Worm (Caenorhabditis elegans): ENCODE data around the gene str-20.
A peak's percentile ranks its signal among the peaks of the same experiment; 100 is the strongest.

The str-20 gene

DNA sequence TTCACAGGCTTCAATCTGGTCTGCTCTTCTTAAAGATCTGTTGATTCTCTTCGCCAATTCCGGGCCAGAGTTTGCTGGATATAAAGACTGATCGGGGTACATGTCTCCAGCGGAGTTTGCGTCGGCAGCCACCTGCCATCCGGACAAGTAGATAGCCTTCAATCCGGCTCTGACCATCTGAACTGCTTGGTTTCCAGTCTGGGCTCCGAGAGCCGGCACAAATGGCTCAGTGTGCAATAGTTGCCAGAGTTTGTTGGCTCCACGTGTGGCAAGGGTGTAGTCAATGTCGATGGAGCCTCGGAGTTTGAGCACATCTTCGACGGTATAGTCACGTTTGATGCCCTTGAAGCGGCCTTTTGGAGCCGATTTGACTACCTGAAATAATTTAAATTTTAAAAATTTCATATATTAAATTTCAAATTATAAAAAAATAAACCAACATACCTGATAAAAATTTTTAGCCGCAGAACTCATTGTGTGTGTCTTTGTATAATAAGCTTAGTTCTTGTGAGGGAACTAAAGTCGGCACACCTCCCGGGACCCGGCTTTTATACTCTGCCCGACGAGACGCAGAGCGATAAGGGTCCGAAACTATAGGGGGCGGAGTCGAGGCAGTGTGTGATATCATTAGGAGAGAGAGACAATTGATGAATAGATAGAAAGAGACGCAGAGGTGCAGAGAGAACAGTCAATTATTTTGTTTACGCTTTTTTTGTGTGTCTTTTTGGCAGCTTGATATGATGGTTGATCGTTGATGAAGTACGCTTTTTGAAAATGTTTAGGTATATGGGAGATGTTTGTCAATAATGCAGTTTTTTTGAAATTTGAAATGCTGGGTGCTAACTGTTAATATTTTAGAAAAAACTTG lies 28.6 kb upstream of the str-20 start, which contains the start of the genes icl-1 and srh-2 (continued):
- TF ChIP-seq pag-3 (tag; optimal IDR thresholded peaks at IDR 0.05; ENCODE audit: borderline replicate concordance, insufficient read depth) (peak; percentile 41), tbx-2 (tag; optimal IDR thresholded peaks at IDR 0.05) (peak; percentile 73), lsy-2 (tag; optimal IDR thresholded peaks at IDR 0.05) (peak; percentile 31 to 55), aha-1 (tag; optimal IDR thresholded peaks at IDR 0.05) (no peak), nhr-71 (tag; optimal IDR thresholded peaks at IDR 0.05) (peak; percentile 95), sptf-1 (tag; optimal IDR thresholded peaks at IDR 0.05) (no peak), zip-4 (GFP tag; optimal IDR thresholded peaks at IDR 0.05) (peak; percentile 51), unc-30 (tag; optimal IDR thresholded peaks at IDR 0.05) (no peak), mep-1 (tag; optimal IDR thresholded peaks at IDR 0.05) (peak; percentile 59), unc-98 (GFP tag; IDR thresholded peaks at IDR 0.05) (no peak), unc-62 (GFP tag; optimal IDR thresholded peaks at IDR 0.05) (no peak), fkh-4 (tag; optimal IDR thresholded peaks at IDR 0.05; ENCODE audit: borderline replicate concordance) (no peak), ztf-11 (tag; optimal IDR thresholded peaks at IDR 0.05) (peak in 1 of 2 experiments; percentile 27), alr-1 (tag; optimal IDR thresholded peaks at IDR 0.05; ENCODE audit: borderline replicate concordance) (no peak), lir-3 (tag; optimal IDR thresholded peaks at IDR 0.05; ENCODE audit: poor library complexity) (peak; percentile 69), ceh-8 (GFP tag; optimal IDR thresholded peaks at IDR 0.05) (no peak), nhr-47 (tag; optimal IDR thresholded peaks at IDR 0.05) (peak; percentile 59), efl-1 (optimal IDR thresholded peaks at IDR 0.05) (peak; percentile 40 to 49), efl-1 (GFP tag; optimal IDR thresholded peaks at IDR 0.05 in 1 of 2) (peak in 1 of 2 experiments; percentile 91), fkh-8 (tag; optimal IDR thresholded peaks at IDR 0.05) (no peak), unc-86 (tag; optimal IDR thresholded peaks at IDR 0.05) (no peak), ces-1 (GFP tag; optimal IDR thresholded peaks at IDR 0.05) (no peak), sup-37 (GFP tag; optimal IDR thresholded peaks at IDR 0.05) (peak; percentile 59), fkh-10 (GFP tag; optimal IDR thresholded peaks at IDR 0.05) (no peak), ceh-90 (tag; optimal IDR thresholded peaks at IDR 0.05) (no peak), ama-1 (optimal IDR thresholded peaks at IDR 0.05) (peak; percentile 89), ceh-82 (tag; optimal IDR thresholded peaks at IDR 0.05) (no peak), snu-23 (GFP tag; optimal IDR thresholded peaks at IDR 0.05) (peak; percentile 82), snpc-4 (tag; optimal IDR thresholded peaks at IDR 0.05) (no peak), aly-2 (tag; optimal IDR thresholded peaks at IDR 0.05) (no peak), egl-27 (tag; optimal IDR thresholded peaks at IDR 0.05) (no peak), pqm-1 (tag; optimal IDR thresholded peaks at IDR 0.05) (no peak), tlp-1 (tag; optimal IDR thresholded peaks at IDR 0.05) (no peak), lin-13 (GFP tag; optimal IDR thresholded peaks at IDR 0.05) (peak; percentile 38), nhr-12 (tag; optimal IDR thresholded peaks at IDR 0.05) (no peak), dpl-1 (GFP tag; optimal IDR thresholded peaks at IDR 0.05) (peak in 2 of 3 experiments; percentile 19 to 26), nhr-237 (tag; optimal IDR thresholded peaks at IDR 0.05) (no peak), lin-15B (tag; optimal IDR thresholded peaks at IDR 0.05) (no peak), blmp-1 (tag; optimal IDR thresholded peaks at IDR 0.05) (peak; percentile 17), lin-14 (GFP tag; optimal IDR thresholded peaks at IDR 0.05) (peak; percentile 92), F16B12.6 (tag; optimal IDR thresholded peaks at IDR 0.05) (no peak), nhr-20 (tag; optimal IDR thresholded peaks at IDR 0.05) (peak; percentile 85), swsn-7 (tag; optimal IDR thresholded peaks at IDR 0.05) (peak; percentile 68), nhr-28 (tag; optimal IDR thresholded peaks at IDR 0.05) (no peak), rnt-1 (tag; optimal IDR thresholded peaks at IDR 0.05) (peak; percentile 88), egl-13 (tag; optimal IDR thresholded peaks at IDR 0.05) (no peak), mab-9 (GFP tag; IDR thresholded peaks at IDR 0.05) (0 out of 2 replicates have a peak, but pooled peaks have one; percentile 13)
